Worm (Caenorhabditis elegans): ENCODE data around the gene best-18.
"Not testable (repeated sequence)": the region's sequence is repeated elsewhere in the genome, so short reads cannot be mapped to it uniquely, and the experiment has no call there.

The best-18 gene

DNA sequence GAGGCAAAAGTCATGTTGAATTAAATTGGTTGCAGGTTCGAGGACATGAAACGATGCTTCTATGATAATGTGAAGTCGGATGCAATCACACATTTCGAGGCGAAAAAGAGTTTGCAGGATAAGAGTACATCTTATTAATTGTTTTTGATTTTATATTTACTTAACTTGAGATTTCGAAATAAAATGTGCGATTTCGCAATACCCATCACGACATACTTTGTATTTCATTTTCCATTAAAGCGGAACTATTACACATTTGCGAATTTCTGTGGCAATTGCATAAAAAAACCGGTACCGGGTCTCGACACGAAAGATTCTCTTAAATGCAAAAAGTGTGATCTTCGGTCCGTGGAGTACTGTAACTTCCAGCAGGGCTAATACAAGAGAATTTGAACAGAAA lies 9.8 kb upstream of the best-18 start:
- TF ChIP-seq him-1 (tag; optimal IDR thresholded peaks at IDR 0.05) (no peak), dao-5 (tag; optimal IDR thresholded peaks at IDR 0.05) (no peak), W03F9.2 (tag; optimal IDR thresholded peaks at IDR 0.05) (no peak)

DNA sequence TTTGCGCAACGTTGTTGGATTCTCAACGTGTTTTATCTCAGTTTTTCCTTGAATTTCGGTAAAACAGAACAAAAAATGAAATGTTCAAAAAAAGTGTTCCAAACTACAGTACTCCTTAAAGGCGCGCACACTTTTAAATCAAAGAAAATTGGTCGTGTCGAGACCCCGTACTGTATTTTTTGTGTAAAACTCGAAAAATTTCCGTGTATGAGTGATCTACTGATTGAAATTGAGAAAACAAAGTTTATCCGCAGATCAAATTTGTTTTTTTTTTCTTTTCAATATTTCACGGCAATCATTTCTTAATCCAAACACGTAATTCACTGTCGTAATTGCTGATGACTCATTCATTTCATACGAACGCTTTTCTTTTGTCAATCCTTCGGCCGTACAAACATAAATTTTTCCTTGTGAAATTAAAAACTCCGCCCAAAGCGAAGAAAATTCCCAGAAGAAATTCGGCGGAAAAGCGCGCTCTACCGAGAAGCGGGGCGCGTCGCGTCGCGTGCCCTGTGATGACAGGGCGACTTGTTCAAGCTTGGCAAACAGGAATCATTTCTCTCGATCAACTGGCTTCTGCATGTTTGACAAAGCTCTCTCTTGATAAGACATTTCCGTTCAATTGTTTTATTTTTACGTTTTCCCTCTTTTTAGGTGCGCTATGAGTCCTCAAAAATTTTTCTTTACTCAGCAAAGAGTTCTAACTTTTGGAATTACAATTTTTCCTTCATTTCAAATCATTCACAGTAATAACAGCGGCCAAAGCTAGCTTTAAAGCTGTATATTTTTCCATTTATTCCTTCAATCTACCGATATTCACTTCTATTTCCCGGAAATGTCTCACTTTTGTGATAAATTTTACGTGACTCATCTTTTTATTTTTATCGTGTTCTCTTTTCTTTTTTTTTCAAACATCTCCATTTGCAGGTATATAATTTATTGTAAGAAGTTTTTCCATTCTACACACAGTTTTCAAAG lies 9.0 kb upstream of the best-18 start, which contains the start of gene chc-1:
TSS of gene chc-1 (plus strand) at position 928 of the 978 bp plus-strand sequence.
- TF ChIP-seq him-1 (tag; optimal IDR thresholded peaks at IDR 0.05) (no peak), W03F9.2 (tag; optimal IDR thresholded peaks at IDR 0.05) (no peak), dao-5 (tag; optimal IDR thresholded peaks at IDR 0.05) (no peak)

DNA sequence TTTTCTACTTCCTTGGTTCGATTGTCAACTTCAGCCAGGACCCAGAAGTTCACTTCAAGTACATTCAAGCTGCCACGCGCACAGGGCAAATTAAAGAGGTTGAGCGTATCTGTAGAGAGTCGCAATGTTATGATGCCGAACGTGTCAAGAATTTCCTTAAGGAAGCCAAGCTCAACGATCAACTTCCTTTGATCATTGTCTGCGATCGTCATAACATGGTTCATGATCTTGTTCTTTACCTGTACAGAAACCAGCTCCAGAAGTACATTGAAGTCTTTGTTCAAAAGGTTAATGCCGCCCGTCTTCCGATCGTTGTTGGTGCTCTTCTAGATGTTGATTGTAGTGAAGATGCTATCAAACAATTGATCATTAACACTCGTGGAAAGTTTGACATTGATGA lies 5.8 kb upstream of the best-18 start:
- TF ChIP-seq W03F9.2 (tag; optimal IDR thresholded peaks at IDR 0.05): no peak
- TF ChIP-seq him-1 (tag; optimal IDR thresholded peaks at IDR 0.05): no peak
- no peak for TF ChIP-seq dao-5 (tag; optimal IDR thresholded peaks at IDR 0.05)

DNA sequence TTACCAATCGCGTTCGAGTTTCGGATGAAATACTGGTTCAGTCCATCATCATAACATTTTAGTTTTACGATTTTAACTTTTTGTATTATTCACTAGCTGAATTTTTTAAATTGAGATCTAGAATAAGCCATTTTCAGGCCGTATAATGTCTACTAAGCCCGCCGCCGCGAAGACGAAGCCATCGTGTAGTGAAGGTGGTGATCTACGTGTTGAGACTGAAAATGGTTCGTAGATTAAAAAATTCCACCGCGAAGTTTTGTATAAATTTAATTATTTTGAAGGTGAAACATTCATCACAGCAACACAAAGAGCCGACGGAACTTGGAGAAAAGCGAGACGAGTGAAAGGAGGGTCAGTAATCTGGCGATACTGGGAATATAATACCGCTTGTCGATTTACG lies 2.5 kb upstream of the best-18 start, which contains the start of gene T20G5.9:
TSS of gene T20G5.9 (plus strand) at position 138 of the 400 bp plus-strand sequence.
- TF ChIP-seq him-1 (tag; optimal IDR thresholded peaks at IDR 0.05) (no peak), dao-5 (tag; optimal IDR thresholded peaks at IDR 0.05) (no peak)

DNA sequence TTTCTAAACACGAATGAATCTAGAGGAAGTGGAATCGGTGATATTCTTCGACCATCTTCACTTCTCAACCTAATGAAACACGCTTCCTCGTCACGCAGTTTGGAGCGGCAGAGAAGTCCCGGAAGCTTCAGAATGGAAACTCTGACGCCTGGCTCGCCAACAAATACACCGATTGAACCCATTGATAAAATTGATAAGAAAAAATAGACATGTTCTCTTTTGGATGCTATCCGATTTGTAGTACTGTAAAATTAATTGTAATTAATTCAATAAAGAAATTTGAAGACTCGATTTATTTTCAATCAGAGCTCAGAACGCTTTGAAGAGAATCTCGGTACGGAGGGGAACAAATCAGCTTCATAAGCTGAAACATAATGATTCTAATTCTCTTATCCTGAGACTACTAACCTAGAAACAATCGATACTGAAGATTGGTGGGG lies 2.4 kb downstream of the best-18 start:
- TF ChIP-seq dao-5 (tag; optimal IDR thresholded peaks at IDR 0.05): peak; percentile 58
- TF ChIP-seq W03F9.2 (tag; optimal IDR thresholded peaks at IDR 0.05): no peak

DNA sequence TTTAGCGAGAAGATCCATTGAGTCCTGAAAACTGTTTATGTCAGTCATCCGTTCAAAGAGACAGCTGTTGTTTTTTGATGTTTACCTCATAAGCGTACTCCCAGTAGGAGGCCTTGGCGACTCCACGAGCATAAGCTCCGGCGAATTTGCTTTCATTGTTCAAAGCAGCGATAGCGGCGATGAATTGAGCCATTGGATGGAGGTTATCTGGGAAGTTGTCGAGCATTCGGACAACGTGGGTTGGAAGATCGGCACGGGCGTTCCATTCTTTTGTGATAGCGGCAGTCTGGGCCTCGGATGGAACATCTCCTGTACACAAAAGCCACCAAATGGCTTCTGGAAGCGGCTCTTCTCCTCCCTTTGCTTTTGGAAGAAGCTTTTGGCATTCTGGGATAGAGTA lies 3.7 kb downstream of the best-18 start:
- TF ChIP-seq W03F9.2 (tag; optimal IDR thresholded peaks at IDR 0.05) (no peak), dao-5 (tag; optimal IDR thresholded peaks at IDR 0.05) (no peak), him-1 (tag; optimal IDR thresholded peaks at IDR 0.05) (no peak)

DNA sequence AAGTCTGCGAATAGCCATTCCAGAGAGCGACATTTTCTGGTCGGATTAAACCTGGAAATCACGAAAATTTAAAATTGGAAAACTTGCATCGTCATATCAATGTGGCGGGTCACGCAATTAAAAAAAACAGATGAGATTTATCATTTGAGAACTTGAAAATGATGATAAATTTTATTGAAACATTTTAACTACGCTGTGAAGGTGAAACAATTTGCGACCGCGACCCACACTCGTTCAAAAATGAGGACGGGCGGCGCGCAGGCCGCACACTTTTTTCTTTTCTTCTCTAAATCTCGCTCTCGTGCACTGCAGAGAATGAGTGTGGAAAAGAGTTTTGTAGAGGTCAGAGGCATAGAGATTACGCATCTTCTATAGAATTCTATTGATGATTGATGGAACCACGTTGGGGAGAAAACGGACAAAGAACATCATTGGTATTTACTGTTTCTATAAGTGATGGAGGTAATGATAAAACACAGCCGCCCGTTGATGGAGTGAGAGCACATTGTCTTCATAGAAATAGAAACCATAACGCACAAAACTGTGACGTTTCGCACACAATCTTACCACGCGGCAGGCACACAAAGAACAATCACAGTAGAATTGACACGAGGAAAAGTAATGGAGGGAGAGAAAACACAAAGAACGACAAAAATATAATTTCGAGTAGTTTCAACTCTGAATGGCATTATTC lies 4.5 kb downstream of the best-18 start, which contains the start of gene cts-1:
TSS of gene cts-1 (minus strand) at position 51 of the 694 bp plus-strand sequence.
- peak; percentile 57 for TF ChIP-seq W03F9.2 (tag; optimal IDR thresholded peaks at IDR 0.05)
- TF ChIP-seq dao-5 (tag; optimal IDR thresholded peaks at IDR 0.05): no peak

DNA sequence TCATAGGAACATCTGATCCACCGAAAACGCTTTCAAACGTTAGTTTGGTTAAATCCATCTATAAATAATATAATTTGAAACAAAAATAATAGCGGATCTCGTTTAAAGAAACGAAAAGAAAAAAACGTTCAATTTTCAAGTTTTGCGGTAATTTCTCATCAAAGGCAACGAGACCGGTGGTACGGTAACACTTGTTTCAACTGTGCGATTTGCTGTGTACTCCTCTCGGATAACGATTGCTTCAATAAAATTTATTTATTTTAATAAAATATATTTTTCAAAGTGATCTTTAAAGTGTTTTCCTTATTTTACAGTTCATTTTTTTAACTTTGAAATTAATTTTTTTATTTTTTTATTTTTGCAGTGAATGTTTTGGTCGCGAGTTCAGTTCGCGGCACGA lies 6.4 kb downstream of the best-18 start, which contains the start of the genes rde-4 and cox-14:
TSS of gene rde-4 (minus strand) at position 60 of the 400 bp plus-strand sequence.
TSS of gene cox-14 (plus strand) at position 356 of the 400 bp plus-strand sequence.
- TF ChIP-seq him-1 (tag; optimal IDR thresholded peaks at IDR 0.05) (no peak), W03F9.2 (tag; optimal IDR thresholded peaks at IDR 0.05) (peak; percentile 82)

DNA sequence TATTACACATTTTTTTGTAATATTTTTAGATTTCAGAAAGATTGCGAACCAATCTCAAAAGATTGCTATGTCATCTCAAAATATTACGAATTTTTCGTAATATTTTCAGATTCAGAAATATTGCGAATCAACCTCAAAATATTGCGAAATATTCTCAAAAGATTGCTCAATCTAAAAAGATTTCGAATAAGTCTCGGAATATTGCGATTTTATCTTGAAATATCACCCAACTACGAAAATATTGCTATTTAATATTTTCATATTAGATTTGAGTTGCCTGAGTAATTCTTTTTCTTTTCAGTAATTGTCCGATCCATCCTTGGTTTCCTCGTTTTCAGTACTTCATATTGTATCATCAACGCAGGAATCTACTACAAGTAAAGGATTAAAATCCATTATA lies 9.7 kb downstream of the best-18 start, which contains the start of gene Y70G10A.4:
TSS of gene Y70G10A.4 (plus strand) at position 301 of the 400 bp plus-strand sequence.
- TF ChIP-seq W03F9.2, him-1, dao-5 (tag; optimal IDR thresholded peaks at IDR 0.05): not testable (repeated sequence)

DNA sequence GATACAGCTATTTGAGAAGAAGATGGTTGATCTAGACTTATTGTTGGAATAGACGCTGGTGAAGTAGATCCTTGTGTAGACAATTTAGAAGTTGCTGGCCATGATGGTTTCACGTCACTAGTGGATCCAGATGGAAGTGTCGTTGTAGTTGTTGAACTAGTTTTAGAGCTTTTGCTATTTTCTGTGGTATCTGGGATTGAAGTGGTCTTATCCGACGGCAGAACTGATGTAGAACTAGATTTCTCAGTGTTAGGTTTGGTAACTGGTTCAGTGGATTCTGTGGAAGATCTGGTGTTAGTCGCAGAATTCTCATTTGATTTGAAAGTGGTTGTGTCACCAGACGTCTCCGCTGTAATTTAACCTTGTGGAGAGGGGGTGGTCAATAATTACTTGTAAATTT lies 19.4 kb downstream of the best-18 start:
- TF ChIP-seq dao-5 (tag; optimal IDR thresholded peaks at IDR 0.05): no peak
- no peak for TF ChIP-seq W03F9.2 (tag; optimal IDR thresholded peaks at IDR 0.05)
- TF ChIP-seq him-1 (tag; optimal IDR thresholded peaks at IDR 0.05): no peak

DNA sequence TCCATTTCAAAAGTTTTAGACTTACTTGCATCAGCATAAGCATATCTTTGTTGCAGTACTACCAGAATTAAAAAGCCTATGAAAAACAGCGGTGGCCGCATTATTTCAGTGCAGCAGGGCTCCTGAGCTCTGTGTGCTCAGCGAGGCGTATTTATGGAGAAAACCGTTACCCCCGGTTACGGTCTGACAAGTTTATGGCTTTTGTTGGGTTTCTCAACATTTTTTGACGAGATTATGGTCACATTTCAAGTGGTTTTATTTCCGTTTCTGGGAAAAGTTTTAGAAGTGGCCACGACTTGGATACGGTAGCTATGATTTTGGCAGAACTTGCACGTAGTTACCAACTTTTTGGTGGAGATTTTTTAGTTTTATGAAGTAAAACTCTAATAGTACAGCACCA lies 21.8 kb downstream of the best-18 start, which contains the start of gene paml-1:
TSS of gene paml-1 (minus strand) at position 101 of the 400 bp plus-strand sequence.
- TF ChIP-seq dao-5 (tag; optimal IDR thresholded peaks at IDR 0.05) (no peak), him-1 (tag; optimal IDR thresholded peaks at IDR 0.05) (no peak), W03F9.2 (tag; optimal IDR thresholded peaks at IDR 0.05) (no peak)

DNA sequence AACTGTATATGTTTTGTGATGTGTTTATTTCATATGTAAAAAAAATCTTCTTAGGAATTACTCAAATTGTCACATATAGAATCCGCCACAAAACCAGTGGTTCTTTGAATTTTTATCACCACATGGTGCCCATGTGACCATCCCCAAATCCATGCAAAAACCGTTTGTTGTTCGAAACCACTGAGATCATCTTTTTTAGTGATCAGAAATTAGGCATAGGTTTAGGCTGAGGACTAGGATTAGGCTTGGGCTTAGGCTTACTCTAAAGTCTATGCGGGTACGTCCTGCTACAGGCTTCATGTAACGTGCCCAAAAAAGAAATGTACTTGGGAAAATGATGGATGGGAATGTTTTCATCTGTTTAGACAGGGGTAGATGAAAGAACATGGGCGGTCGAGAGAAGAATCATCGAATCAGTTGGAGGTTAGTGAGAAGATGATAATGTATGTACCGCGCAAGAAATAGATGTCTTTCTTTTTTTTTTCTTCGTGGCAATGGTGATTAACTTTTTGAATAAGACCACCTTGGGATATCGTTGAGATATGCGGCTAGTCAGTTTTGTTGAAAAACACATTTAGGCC lies 24.2 kb downstream of the best-18 start:
- TF ChIP-seq dao-5 (tag; optimal IDR thresholded peaks at IDR 0.05) (no peak), W03F9.2 (tag; optimal IDR thresholded peaks at IDR 0.05) (no peak), him-1 (tag; optimal IDR thresholded peaks at IDR 0.05) (no peak)

DNA sequence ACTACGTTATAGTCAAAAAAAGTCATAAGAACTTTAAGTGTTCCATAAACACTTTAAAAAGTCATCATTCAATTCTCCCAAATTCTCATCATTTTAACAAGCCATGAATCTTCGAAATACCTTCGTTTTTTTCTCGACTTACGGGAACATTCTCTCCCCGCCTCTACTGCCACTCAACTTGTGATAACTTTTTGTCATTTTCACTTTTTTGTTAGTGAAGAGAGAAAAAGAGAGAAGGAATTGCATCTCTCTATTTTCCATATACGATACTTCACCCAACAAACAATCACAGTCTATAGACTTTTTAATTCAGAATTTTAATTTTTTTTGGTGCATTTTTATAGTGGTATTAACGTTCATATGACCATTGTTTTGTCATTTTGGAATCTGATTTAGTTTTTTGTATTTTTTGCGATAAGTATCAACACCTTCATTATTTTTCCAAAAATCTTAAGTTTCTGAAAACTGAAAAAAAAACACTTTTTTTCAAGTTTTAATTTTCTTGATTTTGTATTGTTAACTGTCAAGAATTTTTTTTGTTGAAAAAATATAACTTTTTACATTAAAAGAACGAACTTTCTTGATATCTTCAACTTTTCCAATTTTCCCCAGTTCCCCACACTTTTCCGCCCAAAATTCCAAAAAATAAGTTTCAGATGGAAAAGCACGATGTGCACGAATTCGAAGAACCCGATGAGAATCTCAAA lies 26.4 kb downstream of the best-18 start, which contains the start of gene Y70G10A.3:
TSS of gene Y70G10A.3 (plus strand) at position 657 of the 707 bp plus-strand sequence.
- TF ChIP-seq him-1 (tag; optimal IDR thresholded peaks at IDR 0.05): no peak
- no peak for TF ChIP-seq dao-5 (tag; optimal IDR thresholded peaks at IDR 0.05)
- no peak for TF ChIP-seq W03F9.2 (tag; optimal IDR thresholded peaks at IDR 0.05)
